Worm (Caenorhabditis elegans) whole organism, L1 larva: ENCODE results near the gene C14B9.3.
A peak's percentile ranks its signal among the peaks of the same experiment; 100 is the strongest.

Experiments
- ceh-8 ChIP-seq: fragments of 200-800 bp; sonication (Bioruptor generic); optimal IDR thresholded peaks from 2 replicates; lab custom pipeline; 2018; ENCODE audit warnings: mild to moderate bottlenecking, missing genetic modification characterization, moderate library complexity, missing compliant biosample characterization
- fkh-4 ChIP-seq: sonication (generic microtip); optimal IDR thresholded peaks from 2 replicates; lab custom pipeline; 2016; ENCODE audit warnings: missing compliant biosample characterization, missing genetic modification characterization, borderline replicate concordance
- hlh-4 ChIP-seq: sonication (generic microtip); optimal IDR thresholded peaks from 2 replicates; lab custom pipeline; 2016; ENCODE audit warnings: mild to moderate bottlenecking, missing genetic modification characterization, missing compliant biosample characterization
- lin-15B ChIP-seq: fragments of 150-350 bp; sonication (generic microtip); optimal IDR thresholded peaks from 3 replicates; lab custom pipeline; 2014; ENCODE audit warnings: missing biosample characterization, missing genetic modification characterization
- lsy-2 ChIP-seq, 2 experiments: fragments of 150-350 bp; optimal IDR thresholded peaks; 2 replicates each; lab custom pipeline; 2014; ENCODE audit warnings: missing biosample characterization in 2 of 2, missing genetic modification characterization in 2 of 2
- mdl-1 ChIP-seq, 2 experiments: fragments of 150-350 bp; optimal IDR thresholded peaks; 2 replicates each; lab custom pipeline; 2014 to 2017; ENCODE audit warnings: missing biosample characterization in 2 of 2, missing genetic modification characterization in 2 of 2, inconsistent platforms in 1 of 2
- nhr-237 ChIP-seq: fragments of 150-350 bp; optimal IDR thresholded peaks from 2 replicates; lab custom pipeline; 2014; ENCODE audit warnings: missing biosample characterization, missing genetic modification characterization
- nhr-28 ChIP-seq: fragments of 150-350 bp; optimal IDR thresholded peaks from 2 replicates; lab custom pipeline; 2014; ENCODE audit warnings: missing biosample characterization, missing genetic modification characterization
- nhr-90 ChIP-seq: sonication (generic microtip); optimal IDR thresholded peaks from 2 replicates; lab custom pipeline; 2016; ENCODE audit warnings: mild to moderate bottlenecking, missing genetic modification characterization, missing compliant biosample characterization; ENCODE audit not compliant: poor library complexity
- unc-86 ChIP-seq: sonication (generic microtip); optimal IDR thresholded peaks from 2 replicates; lab custom pipeline; 2016; ENCODE audit warnings: missing genetic modification characterization, missing compliant biosample characterization
- ztf-11 ChIP-seq, 2 experiments: sonication (generic microtip); optimal IDR thresholded peaks; 2 replicates each; lab custom pipeline; 2016 to 2017; ENCODE audit warnings: missing genetic modification characterization in 2 of 2, missing biosample characterization in 1 of 2, missing compliant biosample characterization in 1 of 2

DNA sequence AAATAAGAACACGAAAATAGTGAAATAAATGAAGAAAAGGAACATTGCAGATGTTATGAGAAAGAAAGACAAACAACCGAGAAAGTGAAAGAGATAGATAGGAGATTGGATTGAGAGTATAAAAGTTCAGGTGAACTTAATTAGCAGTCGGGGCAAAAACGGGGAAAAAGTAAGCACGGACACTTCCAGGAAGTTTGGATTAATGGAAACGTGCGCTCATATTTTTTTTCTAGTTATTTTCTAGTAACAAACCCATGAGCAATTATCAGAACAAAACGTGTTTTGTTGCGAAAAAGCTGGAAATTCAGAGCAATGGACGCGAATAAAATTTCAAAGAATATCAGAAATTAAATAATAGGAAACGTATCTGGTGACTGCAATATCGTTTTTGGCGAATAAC is 13.3 kb downstream of the C14B9.3 start:
- TF ChIP-seq mdl-1 (tag; optimal IDR thresholded peaks at IDR 0.05; lab: Kevin White, UChicago) = no peak
- TF ChIP-seq lsy-2 (tag; optimal IDR thresholded peaks at IDR 0.05; lab: Kevin White, UChicago) = no peak
- TF ChIP-seq unc-86 = no peak
- no peak for TF ChIP-seq nhr-90 (tag; lab: Kevin White, UChicago)
- TF ChIP-seq hlh-4 (tag; lab: Kevin White, UChicago) = peak; percentile 21
- no peak for TF ChIP-seq ceh-8
- no peak for TF ChIP-seq nhr-237 (tag; lab: Kevin White, UChicago)
- TF ChIP-seq ztf-11 (tag; optimal IDR thresholded peaks at IDR 0.05; lab: Kevin White, UChicago) = no peak
- no peak for TF ChIP-seq fkh-4 (tag; lab: Kevin White, UChicago)
- no peak for TF ChIP-seq nhr-28 (tag; lab: Kevin White, UChicago)
- TF ChIP-seq lin-15B = no peak
